Fruit fly (Drosophila melanogaster): Measurements from ENCODE around the gene Phf5a.
A peak's percentile ranks its signal among the peaks of the same experiment; 100 is the strongest.

Gene Phf5a

DNA sequence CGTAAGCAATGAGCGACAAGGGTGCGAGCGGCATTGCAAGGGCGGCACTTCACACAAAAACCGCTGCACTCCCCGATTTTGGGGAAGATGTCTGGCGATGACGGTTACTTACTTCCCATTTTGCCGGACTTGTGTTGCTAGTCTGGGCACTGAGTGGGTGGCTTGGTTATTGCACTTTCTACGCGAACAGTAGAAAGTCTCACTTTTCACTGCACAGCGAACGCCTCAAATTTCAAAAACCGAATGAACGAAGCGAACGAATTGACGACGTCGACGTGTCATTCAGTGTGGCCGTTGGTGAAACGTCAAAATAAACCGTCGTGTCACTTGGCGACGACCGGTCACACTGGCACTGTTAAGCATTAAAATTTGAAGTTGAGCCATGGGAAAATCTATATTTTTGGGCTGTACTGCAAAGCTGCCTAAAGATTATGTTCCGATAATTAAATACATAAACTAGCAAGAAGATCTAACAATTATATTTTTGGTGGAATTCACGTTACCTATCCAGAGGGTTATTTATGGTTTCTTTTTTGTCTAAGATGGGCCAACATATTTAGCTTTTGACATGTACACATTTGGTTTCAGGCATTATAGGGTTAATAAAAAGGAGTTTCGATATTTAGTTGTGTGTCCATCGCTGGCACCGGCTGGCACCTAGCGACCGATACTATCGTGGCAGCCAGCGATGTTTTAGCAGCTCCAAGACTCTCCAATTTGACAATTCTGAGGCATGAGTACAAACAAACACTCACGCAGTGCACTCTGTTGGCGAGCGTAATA lies 10.2 kb downstream of the Phf5a start, which contains the start of the genes Sec61alpha and Daxx (continued):
- TF ChIP-seq ro (GFP tag; IDR thresholded peaks at IDR 0.05): no peak
- peak; percentile 87 for TF ChIP-seq CG12391 (tag; optimal IDR thresholded peaks at IDR 0.05)
- TF ChIP-seq Mad (GFP tag; optimal IDR thresholded peaks at IDR 0.05): peak; percentile 82
- TF ChIP-seq Dip3 (GFP tag; optimal IDR thresholded peaks at IDR 0.05): peak; percentile 93
- TF ChIP-seq CG15696 (tag; optimal IDR thresholded peaks at IDR 0.05): peak; percentile 72
- peak; percentile 85 for TF ChIP-seq CG12659 (GFP tag; optimal IDR thresholded peaks at IDR 0.05)
- peak; percentile 73; the same call in 1 of the 2 replicates for TF ChIP-seq ttk (GFP tag; IDR thresholded peaks at IDR 0.05)
- TF ChIP-seq Sox100B (GFP tag; optimal IDR thresholded peaks at IDR 0.05): peak; percentile 63
- TF ChIP-seq Stat92E (GFP tag; optimal IDR thresholded peaks at IDR 0.05): no peak
- peak; percentile 68 for TF ChIP-seq dm (GFP tag; optimal IDR thresholded peaks at IDR 0.05)
- peak; percentile 56; the same call in 1 of the 3 replicates for TF ChIP-seq C15 (GFP tag; IDR thresholded peaks at IDR 0.05)
- TF ChIP-seq Dip2 (GFP tag; IDR thresholded peaks at IDR 0.05): no peak
- TF ChIP-seq exex (tag; optimal IDR thresholded peaks at IDR 0.05): peak; percentile 56
- TF ChIP-seq NC2α (GFP tag; optimal IDR thresholded peaks at IDR 0.05): peak; percentile 16
- peak; percentile 82 for TF ChIP-seq gro (GFP tag; optimal IDR thresholded peaks at IDR 0.05)
- TF ChIP-seq ewg (GFP tag; optimal IDR thresholded peaks at IDR 0.05): peak; percentile 63
- TF ChIP-seq emc (GFP tag; optimal IDR thresholded peaks at IDR 0.05): peak; percentile 75
- peak; percentile 65 for TF ChIP-seq kay (GFP tag; optimal IDR thresholded peaks at IDR 0.05)
- TF ChIP-seq oc (tag; optimal IDR thresholded peaks at IDR 0.05): peak; percentile 71
- TF ChIP-seq CG11247 (GFP tag; IDR thresholded peaks at IDR 0.05): peak; percentile 83
- TF ChIP-seq so (GFP tag; IDR thresholded peaks at IDR 0.05): 0 out of 3 replicates have a peak, but pooled peaks have one; percentile 10
- peak; percentile 50; the same call in 1 of the 3 replicates for TF ChIP-seq gce (GFP tag; IDR thresholded peaks at IDR 0.05)
- TF ChIP-seq Mes4 (GFP tag; optimal IDR thresholded peaks at IDR 0.05): peak; percentile 65
- TF ChIP-seq CG6654 (GFP tag; optimal IDR thresholded peaks at IDR 0.05): peak; percentile 30
- TF ChIP-seq CG30403 (GFP tag; optimal IDR thresholded peaks at IDR 0.05): peak; percentile 93
- no peak for TF ChIP-seq grn (GFP tag; optimal IDR thresholded peaks at IDR 0.05)
- TF ChIP-seq CG7357 (GFP tag; IDR thresholded peaks at IDR 0.05): peak; percentile 67; the same call in 2 of the 3 replicates
- TF ChIP-seq CG33213 (GFP tag; optimal IDR thresholded peaks at IDR 0.05): peak; percentile 91
- TF ChIP-seq HLHmδ (GFP tag; optimal IDR thresholded peaks at IDR 0.05): peak; percentile 79
- peak; percentile 94 for TF ChIP-seq lilli (GFP tag; optimal IDR thresholded peaks at IDR 0.05)
- peak; percentile 75; the same call in 1 of the 2 replicates for TF ChIP-seq klu (GFP tag; IDR thresholded peaks at IDR 0.05)
- peak; percentile 20 for TF ChIP-seq CG6854 (GFP tag; optimal IDR thresholded peaks at IDR 0.05)
- TF ChIP-seq CG3407 (GFP tag; optimal IDR thresholded peaks at IDR 0.05): peak; percentile 45
- peak; percentile 65 for TF ChIP-seq CG4328 (GFP tag; optimal IDR thresholded peaks at IDR 0.05)
- peak; percentile 65 for TF ChIP-seq repo (GFP tag; optimal IDR thresholded peaks at IDR 0.05)
- no peak for TF ChIP-seq CG17912 (GFP tag; optimal IDR thresholded peaks at IDR 0.05)
- TF ChIP-seq CG18262 (tag; optimal IDR thresholded peaks at IDR 0.05): peak; percentile 73
- peak; percentile 77 for TF ChIP-seq da (GFP tag; optimal IDR thresholded peaks at IDR 0.05)
- TF ChIP-seq CG15269 (tag; optimal IDR thresholded peaks at IDR 0.05): peak; percentile 84
- TF ChIP-seq Atf3 (GFP tag; optimal IDR thresholded peaks at IDR 0.05): peak; percentile 84
- peak; percentile 78 for TF ChIP-seq disco-r (GFP tag; optimal IDR thresholded peaks at IDR 0.05)
- TF ChIP-seq Hey (tag; optimal IDR thresholded peaks at IDR 0.05): no peak
- peak; percentile 70 for TF ChIP-seq CG12104 (GFP tag; optimal IDR thresholded peaks at IDR 0.05)
- peak; percentile 64 for TF ChIP-seq seq (GFP tag; IDR thresholded peaks at IDR 0.05)
- TF ChIP-seq CG9797 (GFP tag; optimal IDR thresholded peaks at IDR 0.05): peak; percentile 95
- no peak for TF ChIP-seq CG4707 (GFP tag; optimal IDR thresholded peaks at IDR 0.05)
- peak; percentile 89 for TF ChIP-seq sisA (GFP tag; IDR thresholded peaks at IDR 0.05)
- peak; percentile 79 for TF ChIP-seq CG17186 (GFP tag; optimal IDR thresholded peaks at IDR 0.05)
- TF ChIP-seq ab (GFP tag; optimal IDR thresholded peaks at IDR 0.05): peak; percentile 79
